Worm (Caenorhabditis elegans) whole organism, L1 larva: ENCODE measurements around the gene mam-5.

ENCODE experiments used
- C34B4.2 ChIP-seq: sonication (generic microtip); optimal IDR thresholded peaks from 2 replicates; lab custom pipeline; 2017; ENCODE audit warnings: mild to moderate bottlenecking, missing genetic modification characterization, missing compliant biosample characterization
- aha-1 ChIP-seq: fragments of 150-350 bp; optimal IDR thresholded peaks from 2 replicates; lab custom pipeline; 2014; ENCODE audit warnings: missing biosample characterization, missing genetic modification characterization
- alr-1 ChIP-seq: fragments of 200-800 bp; sonication (Bioruptor generic); optimal IDR thresholded peaks from 2 replicates; lab custom pipeline; 2018; ENCODE audit warnings: borderline replicate concordance, mild to moderate bottlenecking, missing genetic modification characterization, missing compliant biosample characterization
- blmp-1 ChIP-seq: fragments of 150-350 bp; optimal IDR thresholded peaks from 2 replicates; lab custom pipeline; 2014; ENCODE audit warnings: missing biosample characterization, missing genetic modification characterization
- ceh-63 ChIP-seq: fragments of 200-800 bp; sonication (Bioruptor generic); optimal IDR thresholded peaks from 2 replicates; lab custom pipeline; 2018; ENCODE audit warnings: mild to moderate bottlenecking, missing genetic modification characterization, missing compliant biosample characterization
- ceh-8 ChIP-seq: fragments of 200-800 bp; sonication (Bioruptor generic); optimal IDR thresholded peaks from 2 replicates; lab custom pipeline; 2018; ENCODE audit warnings: mild to moderate bottlenecking, missing genetic modification characterization, moderate library complexity, missing compliant biosample characterization
- ceh-88 ChIP-seq: fragments of 200-800 bp; sonication (Bioruptor generic); IDR thresholded peaks from 2 replicates; pipeline ENCODE4 v1.3.6; 2022; ENCODE audit warnings: missing genetic modification characterization, missing compliant biosample characterization
- ces-1 ChIP-seq: fragments of 150-350 bp; optimal IDR thresholded peaks from 2 replicates; lab custom pipeline; 2014; ENCODE audit warnings: missing biosample characterization, missing genetic modification reagents, missing genetic modification characterization
- dpl-1 ChIP-seq, 3 experiments: fragments of 150-350 bp in 2 of 3; sonication (generic microtip) in 1 of 3; optimal IDR thresholded peaks; 2 replicates each; lab custom pipeline; 2014 to 2017; ENCODE audit warnings: missing biosample characterization in 3 of 3, missing genetic modification characterization in 3 of 3, missing genetic modification reagents in 3 of 3
- dsc-1 ChIP-seq: sonication (generic microtip); optimal IDR thresholded peaks from 2 replicates; lab custom pipeline; 2016; ENCODE audit warnings: mild to moderate bottlenecking, missing genetic modification characterization, missing compliant biosample characterization
- efl-1 ChIP-seq, 4 experiments: fragments of 150-350 bp; optimal IDR thresholded peaks in 3 of 4; peaks in 1 of 4; 1 replicate in 1 of 4; 2 replicates in 3 of 4; lab custom pipeline; 2014; ENCODE audit warnings: missing biosample characterization in 2 of 4, missing genetic modification characterization in 2 of 4, missing genetic modification reagents in 2 of 4
- egl-13 ChIP-seq: sonication (generic microtip); optimal IDR thresholded peaks from 2 replicates; lab custom pipeline; 2016; ENCODE audit warnings: missing genotype, missing genetic modification reagents, missing genetic modification characterization, missing compliant biosample characterization
- elt-2 ChIP-seq: sonication (generic microtip); optimal IDR thresholded peaks from 2 replicates; lab custom pipeline; 2016; ENCODE audit warnings: missing genetic modification characterization, mild to moderate bottlenecking, inconsistent platforms, missing compliant biosample characterization, missing genetic modification reagents
- elt-3 ChIP-seq, 6 experiments: fragments of 150-350 bp in 1 of 6; sonication (generic microtip); optimal IDR thresholded peaks; 2 replicates each; lab custom pipeline; 2017 to 2018; ENCODE audit warnings: missing biosample characterization in 6 of 6, missing genetic modification characterization in 6 of 6, inconsistent platforms in 1 of 6
- fos-1 ChIP-seq: fragments of 150-350 bp; optimal IDR thresholded peaks from 2 replicates; lab custom pipeline; 2014; ENCODE audit warnings: missing biosample characterization, missing genetic modification characterization
- grh-1 ChIP-seq: fragments of 200-800 bp; sonication (Bioruptor generic); IDR thresholded peaks from 2 replicates; pipeline ENCODE4 v1.3.6; 2022; ENCODE audit warnings: missing genetic modification reagents, missing genetic modification characterization, missing compliant biosample characterization
- hlh-17 ChIP-seq: fragments of 200-800 bp; sonication (Bioruptor generic); optimal IDR thresholded peaks from 2 replicates; lab custom pipeline; 2018; ENCODE audit warnings: missing genetic modification characterization, mild to moderate bottlenecking, missing compliant biosample characterization, moderate library complexity, borderline replicate concordance
- lin-13 ChIP-seq: fragments of 150-350 bp; optimal IDR thresholded peaks from 2 replicates; lab custom pipeline; 2014; ENCODE audit warnings: missing biosample characterization, missing genetic modification reagents, missing genetic modification characterization
- lin-14 ChIP-seq: fragments of 200-800 bp; sonication (Bioruptor generic); optimal IDR thresholded peaks from 2 replicates; lab custom pipeline; 2018; ENCODE audit warnings: mild to moderate bottlenecking, missing genetic modification characterization, moderate library complexity, missing compliant biosample characterization
- lin-15B ChIP-seq: fragments of 150-350 bp; sonication (generic microtip); optimal IDR thresholded peaks from 3 replicates; lab custom pipeline; 2014; ENCODE audit warnings: missing biosample characterization, missing genetic modification characterization
- lin-39 ChIP-seq: fragments of 150-350 bp; optimal IDR thresholded peaks from 2 replicates; lab custom pipeline; 2014; ENCODE audit warnings: missing biosample characterization, missing genetic modification reagents, missing genetic modification characterization
- lir-3 ChIP-seq: sonication (generic microtip); optimal IDR thresholded peaks from 2 replicates; lab custom pipeline; 2016; ENCODE audit warnings: mild to moderate bottlenecking, missing genetic modification characterization, moderate library complexity, missing compliant biosample characterization; ENCODE audit not compliant: poor library complexity
- lsy-2 ChIP-seq, 2 experiments: fragments of 150-350 bp; optimal IDR thresholded peaks; 2 replicates each; lab custom pipeline; 2014; ENCODE audit warnings: missing biosample characterization in 2 of 2, missing genetic modification characterization in 2 of 2
- mdl-1 ChIP-seq, 2 experiments: fragments of 150-350 bp; optimal IDR thresholded peaks; 2 replicates each; lab custom pipeline; 2014 to 2017; ENCODE audit warnings: missing biosample characterization in 2 of 2, missing genetic modification characterization in 2 of 2, inconsistent platforms in 1 of 2
- mef-2 ChIP-seq: fragments of 150-350 bp; optimal IDR thresholded peaks from 2 replicates; lab custom pipeline; 2014; ENCODE audit warnings: missing biosample characterization, missing genetic modification characterization
- mep-1 ChIP-seq: fragments of 150-350 bp; optimal IDR thresholded peaks from 2 replicates; lab custom pipeline; 2014; ENCODE audit warnings: missing biosample characterization, missing genetic modification characterization
- nhr-19 ChIP-seq: fragments of 200-800 bp; sonication (Bioruptor generic); conservative IDR thresholded peaks from 2 replicates; pipeline ENCODE4 v1.3.6; 2022; ENCODE audit warnings: missing genetic modification characterization, missing compliant biosample characterization
- nhr-20 ChIP-seq: sonication (generic microtip); optimal IDR thresholded peaks from 2 replicates; lab custom pipeline; 2016; ENCODE audit warnings: mild to moderate bottlenecking, missing genetic modification characterization, missing compliant biosample characterization
- nhr-237 ChIP-seq: fragments of 150-350 bp; optimal IDR thresholded peaks from 2 replicates; lab custom pipeline; 2014; ENCODE audit warnings: missing biosample characterization, missing genetic modification characterization
- nhr-28 ChIP-seq: fragments of 150-350 bp; optimal IDR thresholded peaks from 2 replicates; lab custom pipeline; 2014; ENCODE audit warnings: missing biosample characterization, missing genetic modification characterization
- nhr-71 ChIP-seq: sonication (generic microtip); optimal IDR thresholded peaks from 2 replicates; lab custom pipeline; 2016; ENCODE audit warnings: mild to moderate bottlenecking, missing genetic modification characterization, moderate library complexity, missing compliant biosample characterization
- nhr-77 ChIP-seq: fragments of 150-350 bp; optimal IDR thresholded peaks from 2 replicates; lab custom pipeline; 2014; ENCODE audit warnings: missing biosample characterization, missing genetic modification characterization
- pax-3 ChIP-seq: fragments of 200-800 bp; sonication (Bioruptor generic); optimal IDR thresholded peaks from 2 replicates; lab custom pipeline; 2018; ENCODE audit warnings: mild to moderate bottlenecking, missing genetic modification characterization, moderate library complexity, missing compliant biosample characterization
- rnt-1 ChIP-seq: sonication (generic microtip); optimal IDR thresholded peaks from 2 replicates; lab custom pipeline; 2016; ENCODE audit warnings: mild to moderate bottlenecking, missing genetic modification characterization, moderate library complexity, missing compliant biosample characterization
- snu-23 ChIP-seq: sonication (generic microtip); optimal IDR thresholded peaks from 2 replicates; lab custom pipeline; 2016; ENCODE audit warnings: missing genetic modification characterization, missing compliant biosample characterization
- sup-37 ChIP-seq: fragments of 200-800 bp; sonication (Bioruptor generic); optimal IDR thresholded peaks from 2 replicates; lab custom pipeline; 2018; ENCODE audit warnings: mild to moderate bottlenecking, missing genetic modification characterization, missing compliant biosample characterization
- swsn-7 ChIP-seq: sonication (generic microtip); optimal IDR thresholded peaks from 2 replicates; lab custom pipeline; 2016; ENCODE audit warnings: missing genetic modification characterization, missing compliant biosample characterization
- tbx-2 ChIP-seq: sonication (generic microtip); optimal IDR thresholded peaks from 2 replicates; lab custom pipeline; 2016; ENCODE audit warnings: missing genetic modification characterization, missing compliant biosample characterization
- tlp-1 ChIP-seq: fragments of 150-350 bp; optimal IDR thresholded peaks from 2 replicates; lab custom pipeline; 2014; ENCODE audit warnings: missing biosample characterization, missing genetic modification characterization
- vab-15 ChIP-seq: sonication (generic microtip); optimal IDR thresholded peaks from 2 replicates; lab custom pipeline; 2017; ENCODE audit warnings: missing genotype, mild to moderate bottlenecking, missing genetic modification characterization, missing compliant biosample characterization
- xbp-1 ChIP-seq: sonication (generic microtip); optimal IDR thresholded peaks from 2 replicates; lab custom pipeline; 2016; ENCODE audit warnings: missing genetic modification characterization, missing compliant biosample characterization
- zag-1 ChIP-seq: fragments of 150-350 bp; optimal IDR thresholded peaks from 2 replicates; lab custom pipeline; 2014; ENCODE audit warnings: missing biosample characterization, missing genetic modification characterization

Gene mam-5

DNA sequence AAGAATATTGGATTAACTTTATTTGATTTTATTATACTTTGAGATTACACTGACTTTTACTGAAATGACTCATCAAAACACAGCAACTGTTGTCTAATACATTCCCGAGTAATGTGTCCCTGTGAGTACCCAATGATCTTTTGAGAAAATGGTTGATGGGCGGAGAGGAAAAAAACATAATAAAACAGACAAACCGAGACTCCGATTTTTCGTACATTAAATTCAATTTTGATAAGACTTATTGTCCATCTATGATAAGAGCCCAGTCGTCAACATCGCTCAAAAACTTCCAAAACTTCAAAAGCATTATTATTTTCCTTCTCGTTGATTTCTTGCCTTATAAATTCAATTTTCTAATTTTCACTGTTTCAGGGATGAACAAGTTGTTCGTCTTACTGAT, 1.6 kb upstream of the mam-5 start, which contains the start of gene ttr-46:
TSS of gene ttr-46 (plus strand) at position 373 of the 400 bp plus-strand sequence.
- TF ChIP-seq efl-1 (optimal IDR thresholded peaks at IDR 0.05; lab: Kevin White, UChicago) (no peak), efl-1 (GFP tag; optimal IDR thresholded peaks at IDR 0.05 in 1 of 2; lab: Kevin White, UChicago) (peak in 1 of 2 experiments; percentile 86), grh-1 (GFP tag; lab: Robert Waterston, UW) (no peak), elt-2 (tag; lab: Kevin White, UChicago) (peak; percentile 7)
- TF ChIP-seq, all 84 proteins: peak for 2

DNA sequence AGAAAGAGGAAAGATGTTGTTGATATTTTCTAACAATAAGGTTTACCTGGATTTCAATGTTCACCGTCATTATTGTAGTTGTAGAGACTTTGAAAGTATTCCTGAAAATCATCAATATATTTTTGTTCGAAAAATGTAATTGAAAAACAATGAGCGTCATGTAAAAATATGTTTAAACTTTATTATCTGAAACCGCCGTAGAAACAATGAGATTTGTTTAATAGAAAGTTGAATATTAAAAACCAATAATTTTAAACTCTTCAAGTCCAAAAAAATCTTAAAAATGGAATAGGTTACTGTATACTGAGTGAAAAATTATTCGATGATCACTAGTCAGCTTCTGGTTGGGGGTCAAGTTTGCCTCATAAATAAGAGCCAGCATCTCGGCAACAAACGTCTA, 5.7 kb downstream of the mam-5 start, which contains the start of gene anmt-3:
TSS of gene anmt-3 (minus strand) at position 101 of the 400 bp plus-strand sequence.
- no peak for TF ChIP-seq efl-1 (optimal IDR thresholded peaks at IDR 0.05; lab: Kevin White, UChicago)
- TF ChIP-seq efl-1 (GFP tag; optimal IDR thresholded peaks at IDR 0.05 in 1 of 2; lab: Kevin White, UChicago) = peak in 1 of 2 experiments; percentile 25
- no peak for TF ChIP-seq lir-3 (tag; lab: Kevin White, UChicago)
- no peak for TF ChIP-seq vab-15 (tag; lab: Kevin White, UChicago)
- TF ChIP-seq tlp-1 (tag; lab: Kevin White, UChicago) = no peak
- TF ChIP-seq ceh-88 (GFP tag; lab: Robert Waterston, UW) = no peak
- no peak for TF ChIP-seq C34B4.2 (tag; lab: Kevin White, UChicago)
- TF ChIP-seq mef-2 (tag; lab: Kevin White, UChicago) = no peak
- TF ChIP-seq elt-3 (tag; optimal IDR thresholded peaks at IDR 0.05; lab: Kevin White, UChicago) = no peak

ce11 chrV:9958654-9959053, 6.2 kb downstream of the mam-5 start:
- TF ChIP-seq tbx-2 (tag; lab: Kevin White, UChicago) (peak; percentile 56), rnt-1 (tag; lab: Kevin White, UChicago) (peak; percentile 72), nhr-77 (tag; lab: Kevin White, UChicago) (peak; percentile 8), lsy-2 (tag; optimal IDR thresholded peaks at IDR 0.05; lab: Kevin White, UChicago) (peak; percentile 24 to 48), nhr-28 (tag; lab: Kevin White, UChicago) (no peak), xbp-1 (tag; lab: Kevin White, UChicago) (peak; percentile 2), aha-1 (tag; lab: Kevin White, UChicago) (no peak), efl-1 (optimal IDR thresholded peaks at IDR 0.05; lab: Kevin White, UChicago) (peak in 1 of 2 experiments; percentile 19), efl-1 (GFP tag; optimal IDR thresholded peaks at IDR 0.05 in 1 of 2; lab: Kevin White, UChicago) (no peak), nhr-19 (GFP tag; lab: Robert Waterston, UW) (peak; percentile 46), nhr-20 (tag; lab: Kevin White, UChicago) (peak; percentile 49), lin-14 (peak; percentile 75), mep-1 (tag; lab: Kevin White, UChicago) (peak; percentile 29), elt-2 (tag; lab: Kevin White, UChicago) (no peak), nhr-237 (tag; lab: Kevin White, UChicago) (no peak), nhr-71 (tag; lab: Kevin White, UChicago) (peak; percentile 77), dsc-1 (peak; percentile 36), lin-13 (no peak), snu-23 (GFP tag; lab: Kevin White, UChicago) (peak; percentile 50)

DNA sequence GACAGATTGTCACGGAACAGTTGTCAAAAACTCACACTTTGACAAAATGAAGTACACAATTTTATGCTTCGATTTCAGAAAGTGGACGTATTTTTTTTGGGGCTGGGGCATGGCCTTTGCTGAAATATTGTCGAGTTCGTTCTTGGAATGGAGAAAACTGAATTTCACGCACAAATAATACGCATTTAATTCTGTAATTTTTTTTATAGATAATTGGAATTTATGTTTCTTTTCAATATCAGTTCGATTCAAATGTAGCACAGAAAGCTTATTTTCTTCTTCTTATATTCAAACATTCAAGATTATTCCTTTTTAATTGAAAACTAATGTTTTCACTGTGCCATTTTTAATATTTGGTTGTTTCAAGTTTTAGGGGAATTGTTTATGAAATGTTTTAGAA, 7.9 kb downstream of the mam-5 start, which contains the start of gene T07C12.10:
TSS of gene T07C12.10 (minus strand) at position 101 of the 400 bp plus-strand sequence.
- TF ChIP-seq pax-3 (tag; lab: Kevin White, UChicago) (no peak), ceh-63 (GFP tag; lab: Kevin White, UChicago) (no peak)

DNA sequence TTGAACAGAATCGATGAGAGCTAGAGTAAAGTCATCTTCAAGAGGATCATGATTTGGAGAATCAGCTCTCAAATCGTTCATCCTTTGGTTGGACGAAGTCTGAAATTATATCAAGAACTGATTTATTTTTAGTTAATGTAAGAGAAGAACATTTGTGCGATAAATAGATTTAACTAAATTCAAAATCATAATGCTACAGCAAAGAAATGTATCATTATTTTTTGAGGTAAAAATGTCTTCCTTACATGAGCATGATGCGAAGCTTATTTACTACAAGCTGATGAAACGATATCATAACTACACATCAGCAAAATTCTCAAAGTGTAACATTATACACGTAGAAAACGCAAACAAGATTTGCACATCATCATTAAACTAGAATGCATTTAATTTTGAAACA, 9.9 kb downstream of the mam-5 start, which contains the start of gene madf-4:
TSS of gene madf-4 (minus strand) at position 101 of the 400 bp plus-strand sequence.
- no peak for TF ChIP-seq mdl-1 (tag; optimal IDR thresholded peaks at IDR 0.05; lab: Kevin White, UChicago)
- TF ChIP-seq lir-3 (tag; lab: Kevin White, UChicago) = no peak
- TF ChIP-seq zag-1 (tag; lab: Kevin White, UChicago) = no peak
- TF ChIP-seq egl-13 (tag; lab: Kevin White, UChicago) = no peak
- no peak for TF ChIP-seq lin-39
- no peak for TF ChIP-seq ceh-8 (GFP tag; lab: Kevin White, UChicago)
- TF ChIP-seq lin-15B (tag; lab: Kevin White, UChicago) = no peak
- TF ChIP-seq xbp-1 (tag; lab: Kevin White, UChicago) = no peak
- no peak for TF ChIP-seq alr-1 (tag; lab: Kevin White, UChicago)
- TF ChIP-seq rnt-1 (tag; lab: Kevin White, UChicago) = no peak
- no peak for TF ChIP-seq swsn-7
- no peak for TF ChIP-seq fos-1 (tag; lab: Kevin White, UChicago)
- TF ChIP-seq ces-1 (GFP tag; lab: Kevin White, UChicago) = no peak
- no peak for TF ChIP-seq hlh-17 (GFP tag; lab: Kevin White, UChicago)
- TF ChIP-seq dpl-1 (GFP tag; optimal IDR thresholded peaks at IDR 0.05; lab: Kevin White, UChicago) = no peak
- TF ChIP-seq sup-37 (GFP tag; lab: Kevin White, UChicago) = no peak
- TF ChIP-seq tlp-1 (tag; lab: Kevin White, UChicago) = no peak
- TF ChIP-seq blmp-1 (tag; lab: Kevin White, UChicago) = no peak
